Worm (Caenorhabditis elegans) whole organism, L1 larva: ENCODE measurements around the gene F49E10.4.

Experiments used
- ama-1 ChIP-seq: fragments of 150-350 bp; optimal IDR thresholded peaks from 2 replicates; lab custom pipeline; 2014
- ceh-82 ChIP-seq, 3 experiments: fragments of 150-350 bp in 1 of 3; sonication (generic microtip) in 2 of 3; optimal IDR thresholded peaks; 2 replicates each; lab custom pipeline; 2014 to 2017; ENCODE audit warnings: missing biosample characterization in 3 of 3, missing genetic modification characterization in 3 of 3
- dpl-1 ChIP-seq, 3 experiments: fragments of 150-350 bp in 2 of 3; sonication (generic microtip) in 1 of 3; optimal IDR thresholded peaks; 2 replicates each; lab custom pipeline; 2014 to 2017; ENCODE audit warnings: missing biosample characterization in 3 of 3, missing genetic modification characterization in 3 of 3, missing genetic modification reagents in 3 of 3
- egl-27 ChIP-seq, 2 experiments: fragments of 150-350 bp in 1 of 2; sonication (generic microtip); optimal IDR thresholded peaks; 3 replicates each; lab custom pipeline; 2017 to 2018; ENCODE audit warnings: missing biosample characterization in 2 of 2, missing genetic modification characterization in 2 of 2, missing genetic modification reagents in 2 of 2
- fkh-10 ChIP-seq: sonication (generic microtip); optimal IDR thresholded peaks from 2 replicates; lab custom pipeline; 2017; ENCODE audit warnings: missing biosample characterization, missing genetic modification reagents, missing genetic modification characterization
- fkh-8 ChIP-seq: sonication (generic microtip); optimal IDR thresholded peaks from 2 replicates; lab custom pipeline; 2016; ENCODE audit warnings: mild to moderate bottlenecking, missing genetic modification characterization, missing compliant biosample characterization
- fos-1 ChIP-seq: fragments of 150-350 bp; optimal IDR thresholded peaks from 2 replicates; lab custom pipeline; 2014; ENCODE audit warnings: missing biosample characterization, missing genetic modification characterization
- lsy-2 ChIP-seq, 2 experiments: fragments of 150-350 bp; optimal IDR thresholded peaks; 2 replicates each; lab custom pipeline; 2014; ENCODE audit warnings: missing biosample characterization in 2 of 2, missing genetic modification characterization in 2 of 2
- mdl-1 ChIP-seq, 2 experiments: fragments of 150-350 bp; optimal IDR thresholded peaks; 2 replicates each; lab custom pipeline; 2014 to 2017; ENCODE audit warnings: missing biosample characterization in 2 of 2, missing genetic modification characterization in 2 of 2, inconsistent platforms in 1 of 2
- nhr-11 ChIP-seq: fragments of 150-350 bp; optimal IDR thresholded peaks from 2 replicates; lab custom pipeline; 2014; ENCODE audit warnings: missing biosample characterization, missing genetic modification characterization
- nhr-12 ChIP-seq: sonication (generic microtip); optimal IDR thresholded peaks from 2 replicates; lab custom pipeline; 2017; ENCODE audit warnings: missing biosample characterization, missing genetic modification characterization
- nhr-77 ChIP-seq: fragments of 150-350 bp; optimal IDR thresholded peaks from 2 replicates; lab custom pipeline; 2014; ENCODE audit warnings: missing biosample characterization, missing genetic modification characterization
- snpc-4 ChIP-seq: fragments of 150-350 bp; optimal IDR thresholded peaks from 2 replicates; lab custom pipeline; 2014; ENCODE audit warnings: missing biosample characterization, missing genetic modification characterization
- zag-1 ChIP-seq: fragments of 150-350 bp; optimal IDR thresholded peaks from 2 replicates; lab custom pipeline; 2014; ENCODE audit warnings: missing biosample characterization, missing genetic modification characterization

- TF ChIP-seq snpc-4 (tag; lab: Kevin White, UChicago) (no peak), fkh-8 (no peak), zag-1 (tag; lab: Kevin White, UChicago) (no peak), fkh-10 (GFP tag; lab: Kevin White, UChicago) (no peak), lsy-2 (tag; optimal IDR thresholded peaks at IDR 0.05; lab: Kevin White, UChicago) (no peak), ama-1 (lab: Kevin White, UChicago) (no peak), mdl-1 (tag; optimal IDR thresholded peaks at IDR 0.05; lab: Kevin White, UChicago) (no peak), dpl-1 (GFP tag; optimal IDR thresholded peaks at IDR 0.05; lab: Kevin White, UChicago) (no peak), egl-27 (tag; optimal IDR thresholded peaks at IDR 0.05; lab: Kevin White, UChicago) (no peak), nhr-11 (tag; lab: Kevin White, UChicago) (no peak), fos-1 (tag; lab: Kevin White, UChicago) (no peak), nhr-12 (tag; lab: Kevin White, UChicago) (no peak), nhr-77 (no peak), ceh-82 (tag; optimal IDR thresholded peaks at IDR 0.05; lab: Kevin White, UChicago) (no peak)
Measured at ce11 chrX:5903896-5904295, 28.2 kb downstream of the F49E10.4 start.
